Fruit fly (Drosophila melanogaster) Kc167 (cell line): ENCODE results near the gene rost.

ENCODE experiments used
- Myc ChIP-seq: fragments of >200 bp; optimal IDR thresholded peaks from 2 replicates; lab custom pipeline; 2017; ENCODE audit warnings: missing external identifiers
- Sin3A ChIP-seq: fragments of >200 bp; optimal IDR thresholded peaks from 2 replicates; lab custom pipeline; 2018; ENCODE audit warnings: missing external identifiers
- insv ChIP-seq: fragments of >200 bp; optimal IDR thresholded peaks from 3 replicates; lab custom pipeline; 2018; ENCODE audit warnings: missing external identifiers
- psq ChIP-seq: fragments of >200 bp; optimal IDR thresholded peaks from 2 replicates; lab custom pipeline; 2017; ENCODE audit warnings: missing external identifiers

DNA sequence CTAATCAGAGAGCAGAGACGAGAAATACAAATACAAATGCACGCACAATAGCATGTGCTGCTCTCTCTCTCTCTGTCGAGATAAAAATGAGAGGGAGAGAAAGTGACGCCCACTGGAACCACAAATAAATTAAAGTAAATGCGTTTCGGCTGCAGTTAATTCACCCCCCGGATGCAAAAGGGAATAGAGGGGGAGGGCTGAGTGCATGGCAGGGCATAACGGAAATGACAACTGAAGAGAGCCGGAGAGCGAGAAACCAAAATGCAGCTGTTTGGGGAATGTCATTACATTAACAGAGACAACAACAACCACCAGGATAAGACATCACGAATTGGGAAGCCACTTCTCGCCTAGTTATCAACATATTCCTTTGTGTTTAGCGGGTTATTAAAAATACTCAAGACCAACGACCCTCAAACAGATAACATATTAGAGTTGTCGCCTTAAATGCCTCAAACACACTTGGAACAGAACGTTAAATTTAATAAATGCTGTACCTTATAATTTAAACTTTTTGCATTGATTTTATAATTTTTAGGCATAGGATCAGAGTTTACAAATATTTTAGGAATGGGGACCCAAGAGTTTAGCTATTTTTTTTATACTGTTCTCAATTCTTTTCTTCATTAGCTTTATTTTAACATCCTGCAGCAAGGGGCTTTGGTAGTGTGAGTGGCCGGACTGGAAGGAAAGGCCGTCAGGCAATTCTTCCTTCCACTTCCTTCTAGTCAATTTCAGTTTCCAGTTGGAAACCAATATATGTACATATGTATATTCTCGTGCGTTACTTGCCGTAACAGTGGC is 39.2 kb downstream of the rost start:
- TF ChIP-seq Myc (no peak), psq (no peak), insv (lab: Kevin White, UChicago) (no peak), Sin3A (lab: Kevin White, UChicago) (no peak)
